Fruit fly (Drosophila melanogaster) whole organism, pupa: Measurements from ENCODE around the gene CG12011.

ENCODE experiments used
- CG15710 ChIP-seq: fragments of 200-800 bp; sonication (Bioruptor generic); optimal IDR thresholded peaks from 2 replicates; lab custom pipeline; 2018; ENCODE audit warnings: missing biosample characterization, mild to moderate bottlenecking, missing genetic modification characterization, moderate library complexity
- CG17806 ChIP-seq: fragments of 200-800 bp; sonication (Bioruptor generic); optimal IDR thresholded peaks from 2 replicates; lab custom pipeline; 2018; ENCODE audit warnings: missing biosample characterization, mild to moderate bottlenecking, missing genetic modification characterization, moderate library complexity
- CG4496 ChIP-seq: fragments of 200-800 bp; sonication (Bioruptor generic); IDR thresholded peaks from 3 replicates; pipeline ENCODE4 v1.3.6; 2022; ENCODE audit warnings: missing biosample characterization, missing genetic modification characterization
- CG8301 ChIP-seq: fragments of 200-800 bp; sonication (Bioruptor generic); optimal IDR thresholded peaks from 2 replicates; lab custom pipeline; 2018; ENCODE audit warnings: missing biosample characterization, mild to moderate bottlenecking, missing genetic modification characterization
- CG9948 ChIP-seq: fragments of 200-800 bp; sonication (Bioruptor generic); optimal IDR thresholded peaks from 2 replicates; lab custom pipeline; 2018; ENCODE audit warnings: missing biosample characterization, mild to moderate bottlenecking, missing genetic modification characterization, moderate library complexity
- EcR ChIP-seq: fragments of 200-800 bp; sonication (Bioruptor generic); optimal IDR thresholded peaks from 3 replicates; lab custom pipeline; 2019; ENCODE audit warnings: missing biosample characterization, missing genetic modification characterization, mild to moderate bottlenecking, moderate library complexity, missing genetic modification reagents
- Pif1A ChIP-seq: fragments of 200-800 bp; sonication (Bioruptor generic); optimal IDR thresholded peaks from 3 replicates; lab custom pipeline; 2016; ENCODE audit warnings: missing biosample characterization, missing genetic modification characterization
- Pif1B ChIP-seq: fragments of 200-800 bp; sonication (Bioruptor generic); optimal IDR thresholded peaks from 3 replicates; lab custom pipeline; 2016; ENCODE audit warnings: missing biosample characterization, missing genetic modification characterization
- rn ChIP-seq: fragments of 200-800 bp; sonication (Bioruptor generic); IDR thresholded peaks from 2 replicates; pipeline ENCODE4 v1.3.6; 2022; ENCODE audit warnings: missing biosample characterization, missing genetic modification characterization

dm6 chr3L:1729380-1730159 lies 35.2 kb downstream of the CG12011 start:
- TF ChIP-seq CG15710 (no peak), Pif1A (no peak), Pif1B (no peak), CG8301 (tag; lab: Kevin White, UChicago) (no peak), CG17806 (tag; lab: Kevin White, UChicago) (no peak), EcR (no peak), CG9948 (tag; lab: Kevin White, UChicago) (no peak), CG4496 (GFP tag; lab: Robert Waterston, UW) (no peak), rn (GFP tag; lab: Robert Waterston, UW) (no peak)
